Fruit fly (Drosophila melanogaster) whole organism, embryonic: Measurements from ENCODE around the gene dgrn.

Source experiments
- Ada2b ChIP-seq: fragments of 200-800 bp; sonication (Bioruptor generic); IDR thresholded peaks from 2 replicates; pipeline ENCODE4 v1.3.6; 2022; ENCODE audit warnings: missing biosample characterization, missing genetic modification characterization
- Adf1 ChIP-seq: fragments of 200-800 bp; sonication (Bioruptor generic); IDR thresholded peaks from 2 replicates; pipeline ENCODE4 v1.3.6; 2022; ENCODE audit warnings: missing biosample characterization, missing genetic modification characterization
- CG10462 ChIP-seq: fragments of 200-800 bp; sonication (Bioruptor generic); optimal IDR thresholded peaks from 2 replicates; lab custom pipeline; 2016; ENCODE audit warnings: missing biosample characterization, missing genetic modification characterization
- CG11085 ChIP-seq: fragments of 200-800 bp; sonication (Bioruptor generic); IDR thresholded peaks from 2 replicates; pipeline ENCODE4 v1.3.6; 2022; ENCODE audit warnings: missing biosample characterization, missing genetic modification characterization
- CG13624 ChIP-seq: fragments of 200-800 bp; sonication (Bioruptor generic); optimal IDR thresholded peaks from 2 replicates; lab custom pipeline; 2016; ENCODE audit warnings: missing biosample characterization, missing genetic modification characterization
- CG14441 ChIP-seq: fragments of 200-800 bp; sonication (Bioruptor generic); IDR thresholded peaks from 2 replicates; pipeline ENCODE4 v1.3.6; 2022; ENCODE audit warnings: missing biosample characterization, missing genetic modification characterization
- CG1603 ChIP-seq: fragments of 200-800 bp; sonication (Bioruptor generic); optimal IDR thresholded peaks from 2 replicates; lab custom pipeline; 2019; ENCODE audit warnings: missing biosample characterization, mild to moderate bottlenecking, missing genetic modification characterization, moderate library complexity
- CG17359 ChIP-seq: fragments of 200-800 bp; sonication (Bioruptor generic); optimal IDR thresholded peaks from 3 replicates; lab custom pipeline; 2018; ENCODE audit warnings: missing biosample characterization, mild to moderate bottlenecking, missing genetic modification characterization, moderate library complexity
- CG17612 ChIP-seq: fragments of 200-800 bp; sonication (Bioruptor generic); IDR thresholded peaks from 2 replicates; pipeline ENCODE4 v1.3.6; 2022; ENCODE audit warnings: missing biosample characterization, missing genetic modification characterization
- CG2202 ChIP-seq: fragments of 200-800 bp; sonication (Bioruptor generic); optimal IDR thresholded peaks from 2 replicates; lab custom pipeline; 2018; ENCODE audit warnings: missing biosample characterization, mild to moderate bottlenecking, missing genetic modification characterization
- CG30020 ChIP-seq: fragments of 200-800 bp; optimal IDR thresholded peaks from 2 replicates; lab custom pipeline; 2019; ENCODE audit warnings: missing biosample characterization, mild to moderate bottlenecking, missing genetic modification characterization, moderate library complexity
- CG31365 ChIP-seq: fragments of 200-800 bp; sonication (Bioruptor generic); optimal IDR thresholded peaks from 2 replicates; lab custom pipeline; 2018; ENCODE audit warnings: missing biosample characterization, mild to moderate bottlenecking, missing genetic modification characterization
- CG32772 ChIP-seq: fragments of 200-800 bp; sonication (Bioruptor generic); IDR thresholded peaks from 2 replicates; pipeline ENCODE4 v1.3.6; 2022; ENCODE audit warnings: missing biosample characterization, missing genetic modification characterization
- CG34376 ChIP-seq: fragments of 200-800 bp; sonication (Bioruptor generic); optimal IDR thresholded peaks from 2 replicates; lab custom pipeline; 2018; ENCODE audit warnings: missing biosample characterization, mild to moderate bottlenecking, missing genetic modification characterization
- CG3847 ChIP-seq: fragments of 200-800 bp; sonication (Bioruptor generic); IDR thresholded peaks from 2 replicates; pipeline ENCODE4 v1.3.6; 2022; ENCODE audit warnings: missing biosample characterization, missing genetic modification characterization
- CG43689 ChIP-seq: fragments of 200-800 bp; sonication (Bioruptor generic); IDR thresholded peaks from 2 replicates; pipeline ENCODE4 v1.3.6; 2022; ENCODE audit warnings: missing biosample characterization, missing genetic modification characterization
- CG4424 ChIP-seq: fragments of 200-800 bp; sonication (Bioruptor generic); optimal IDR thresholded peaks from 3 replicates; lab custom pipeline; 2016; ENCODE audit warnings: missing biosample characterization, missing genetic modification characterization
- CG6254 ChIP-seq: fragments of 200-800 bp; sonication (Bioruptor generic); optimal IDR thresholded peaks from 3 replicates; lab custom pipeline; 2017; ENCODE audit warnings: mild to moderate bottlenecking, missing biosample characterization, missing genetic modification reagents, missing genetic modification characterization
- CG7372 ChIP-seq: fragments of 200-800 bp; sonication (Bioruptor generic); IDR thresholded peaks from 2 replicates; pipeline ENCODE4 v1.3.6; 2022; ENCODE audit warnings: missing biosample characterization, missing genetic modification characterization
- CG7745 ChIP-seq: fragments of 200-800 bp; sonication (Bioruptor generic); optimal IDR thresholded peaks from 2 replicates; lab custom pipeline; 2018; ENCODE audit warnings: missing biosample characterization, mild to moderate bottlenecking, missing genetic modification characterization, moderate library complexity
- CG9727 ChIP-seq: fragments of 200-800 bp; sonication (Bioruptor generic); optimal IDR thresholded peaks from 3 replicates; lab custom pipeline; 2017; ENCODE audit warnings: missing biosample characterization, mild to moderate bottlenecking, missing genetic modification characterization
- CG9797 ChIP-seq: fragments of 200-800 bp; sonication (Bioruptor generic); optimal IDR thresholded peaks from 3 replicates; lab custom pipeline; 2018; ENCODE audit warnings: missing biosample characterization, mild to moderate bottlenecking, missing genetic modification characterization
- CG9876 ChIP-seq: fragments of 200-800 bp; sonication (Bioruptor generic); optimal IDR thresholded peaks from 2 replicates; lab custom pipeline; 2016; ENCODE audit warnings: missing biosample characterization, missing genetic modification characterization
- Dek ChIP-seq: fragments of 200-800 bp; sonication (Bioruptor generic); optimal IDR thresholded peaks from 3 replicates; lab custom pipeline; 2019; ENCODE audit warnings: missing biosample characterization, mild to moderate bottlenecking, missing genetic modification characterization, moderate library complexity
- Dip2 ChIP-seq: fragments of 200-800 bp; sonication (Bioruptor generic); IDR thresholded peaks from 2 replicates; pipeline ENCODE4 v1.3.6; 2022; ENCODE audit warnings: missing biosample characterization, missing genetic modification characterization
- Fer3 ChIP-seq: fragments of 200-800 bp; sonication (Bioruptor generic); optimal IDR thresholded peaks from 2 replicates; lab custom pipeline; 2018; ENCODE audit warnings: missing biosample characterization, mild to moderate bottlenecking, missing genetic modification characterization, moderate library complexity
- H15 ChIP-seq: fragments of 200-800 bp; sonication (Bioruptor generic); IDR thresholded peaks from 3 replicates; pipeline ENCODE4 v1.3.6; 2022; ENCODE audit warnings: missing biosample characterization, missing genetic modification characterization
- HLH54F ChIP-seq: fragments of 200-800 bp; sonication (Bioruptor generic); optimal IDR thresholded peaks from 3 replicates; lab custom pipeline; 2016; ENCODE audit warnings: missing biosample characterization, missing genetic modification characterization
- NFAT ChIP-seq: fragments of 200-800 bp; sonication (Bioruptor generic); IDR thresholded peaks from 2 replicates; pipeline ENCODE4 v1.3.6; 2022; ENCODE audit warnings: missing biosample characterization, missing genetic modification characterization
- Sin3A ChIP-seq: fragments of >200 bp; optimal IDR thresholded peaks from 2 replicates; lab custom pipeline; 2018
- Xbp1 ChIP-seq: fragments of 200-800 bp; sonication (Bioruptor generic); optimal IDR thresholded peaks from 3 replicates; lab custom pipeline; 2016; ENCODE audit warnings: missing biosample characterization, mild to moderate bottlenecking, missing genetic modification characterization
- ato ChIP-seq: fragments of 200-800 bp; sonication (Bioruptor generic); IDR thresholded peaks from 2 replicates; pipeline ENCODE4 v1.3.6; 2022; ENCODE audit warnings: missing biosample characterization, missing genetic modification characterization; ENCODE audit not compliant: partially characterized antibody
- caup ChIP-seq: fragments of 200-800 bp; sonication (Bioruptor generic); optimal IDR thresholded peaks from 3 replicates; lab custom pipeline; 2017; ENCODE audit warnings: missing biosample characterization, mild to moderate bottlenecking, missing genetic modification characterization, moderate library complexity; ENCODE audit not compliant: severe bottlenecking
- chm ChIP-seq: fragments of 200-800 bp; sonication (Bioruptor generic); IDR thresholded peaks from 2 replicates; pipeline ENCODE4 v1.3.6; 2022; ENCODE audit warnings: missing biosample characterization, missing genetic modification characterization
- cwo ChIP-seq: fragments of 200-800 bp; sonication (Bioruptor generic); optimal IDR thresholded peaks from 3 replicates; lab custom pipeline; 2017; ENCODE audit warnings: missing biosample characterization, missing genetic modification characterization, mild to moderate bottlenecking, moderate library complexity, missing genetic modification reagents
- da ChIP-seq: fragments of 200-800 bp; sonication (Bioruptor generic); optimal IDR thresholded peaks from 2 replicates; lab custom pipeline; 2016; ENCODE audit warnings: missing biosample characterization, missing genetic modification characterization
- dysf ChIP-seq: fragments of 200-800 bp; sonication (Bioruptor generic); IDR thresholded peaks from 3 replicates; pipeline ENCODE4 v1.3.6; 2022; ENCODE audit warnings: missing biosample characterization, missing genetic modification characterization
- ftz-f1 ChIP-seq: fragments of 200-800 bp; sonication (Bioruptor generic); optimal IDR thresholded peaks from 2 replicates; lab custom pipeline; 2016; ENCODE audit warnings: missing biosample characterization, missing genetic modification characterization
- ind ChIP-seq: fragments of 200-800 bp; sonication (Bioruptor generic); optimal IDR thresholded peaks from 3 replicates; lab custom pipeline; 2016; ENCODE audit warnings: missing biosample characterization, missing genetic modification characterization
- inv ChIP-seq: fragments of 200-800 bp; sonication (Bioruptor generic); IDR thresholded peaks from 2 replicates; pipeline ENCODE4 v1.3.6; 2022; ENCODE audit warnings: missing biosample characterization, missing genetic modification characterization; ENCODE audit not compliant: partially characterized antibody
- kah ChIP-seq: fragments of 200-800 bp; sonication (Bioruptor generic); optimal IDR thresholded peaks from 2 replicates; lab custom pipeline; 2018; ENCODE audit warnings: missing biosample characterization, mild to moderate bottlenecking, missing genetic modification characterization
- klu ChIP-seq: fragments of 200-800 bp; sonication (Bioruptor generic); IDR thresholded peaks from 2 replicates; pipeline ENCODE4 v1.3.6; 2022; ENCODE audit warnings: missing biosample characterization, missing genetic modification characterization
- lab ChIP-seq: fragments of 200-800 bp; sonication (Bioruptor generic); optimal IDR thresholded peaks from 3 replicates; lab custom pipeline; 2017; ENCODE audit warnings: missing biosample characterization, missing genetic modification characterization, mild to moderate bottlenecking, moderate library complexity, missing genetic modification reagents
- luna ChIP-seq: fragments of 200-800 bp; sonication (Bioruptor generic); optimal IDR thresholded peaks from 2 replicates; lab custom pipeline; 2016; ENCODE audit warnings: missing biosample characterization, missing genetic modification characterization
- onecut ChIP-seq: fragments of 200-800 bp; sonication (Bioruptor generic); IDR thresholded peaks from 2 replicates; pipeline ENCODE4 v1.3.6; 2022; ENCODE audit warnings: missing biosample characterization, missing genetic modification characterization
- rib ChIP-seq: fragments of 200-800 bp; sonication (Bioruptor generic); IDR thresholded peaks from 2 replicates; pipeline ENCODE4 v1.3.6; 2022; ENCODE audit warnings: missing biosample characterization, missing genetic modification characterization
- sisA ChIP-seq: fragments of 200-800 bp; sonication (Bioruptor generic); IDR thresholded peaks from 2 replicates; pipeline ENCODE4 v1.3.6; 2022; ENCODE audit warnings: missing biosample characterization, missing genetic modification characterization
- tap ChIP-seq: fragments of 200-800 bp; optimal IDR thresholded peaks from 3 replicates; lab custom pipeline; 2019; ENCODE audit warnings: missing biosample characterization, mild to moderate bottlenecking, missing genetic modification characterization, moderate library complexity
- tll ChIP-seq, 2 experiments: fragments of 200-800 bp in 1 of 2; fragments of >200 bp in 1 of 2; sonication (Bioruptor generic) in 1 of 2; optimal IDR thresholded peaks; 2 replicates each; lab custom pipeline; 2017 to 2019; ENCODE audit warnings: missing biosample characterization in 2 of 2, missing genetic modification characterization in 2 of 2, mild to moderate bottlenecking in 1 of 2, moderate library complexity in 1 of 2
- unc-4 ChIP-seq: fragments of 200-800 bp; sonication (Bioruptor generic); IDR thresholded peaks from 2 replicates; pipeline ENCODE4 v1.3.6; 2022; ENCODE audit warnings: missing biosample characterization, missing genetic modification characterization; ENCODE audit not compliant: partially characterized antibody
- z ChIP-seq: fragments of 200-800 bp; sonication (Bioruptor generic); IDR thresholded peaks from 3 replicates; pipeline ENCODE4 v1.3.6; 2022; ENCODE audit warnings: missing biosample characterization, missing genetic modification characterization

The dgrn gene

dm6 chr3R:5824456-5824855, at the start of gene dgrn, which contains the start of gene Sec20 (continued):
- TF ChIP-seq CG10462 (GFP tag; lab: Kevin White, UChicago) (peak; percentile 31), luna (no peak), rib (no peak), NFAT (peak; percentile 74), lab (peak; percentile 71), unc-4 (GFP tag; lab: Robert Waterston, UW) (peak; percentile 95), Dek (tag; lab: Kevin White, UChicago) (peak; percentile 62), CG7372 (GFP tag; lab: Robert Waterston, UW) (no peak), Fer3 (tag; lab: Kevin White, UChicago) (peak; percentile 56), CG30020 (tag; lab: Kevin White, UChicago) (peak; percentile 78), CG32772 (GFP tag; lab: Robert Waterston, UW) (peak; percentile 50; the same call in 1 of the 2 replicates), ato (GFP tag; lab: Robert Waterston, UW) (peak; percentile 80; the same call in 1 of the 2 replicates), z (no peak), CG7745 (tag; lab: Kevin White, UChicago) (no peak), CG43689 (no peak), CG9876 (GFP tag; lab: Kevin White, UChicago) (no peak), CG14441 (GFP tag; lab: Robert Waterston, UW) (no peak), CG9797 (peak; percentile 29), Ada2b (GFP tag; lab: Robert Waterston, UW) (peak; percentile 33; the same call in 1 of the 2 replicates), H15 (GFP tag; lab: Robert Waterston, UW) (no peak; the same call in 2 of the 3 replicates), onecut (peak; percentile 41), ind (GFP tag; lab: Kevin White, UChicago) (peak; percentile 70), CG13624 (peak; percentile 25), HLH54F (GFP tag; lab: Kevin White, UChicago) (peak; percentile 23), CG17359 (peak; percentile 29), Sin3A (lab: Kevin White, UChicago) (peak; percentile 40), sisA (peak; percentile 60), klu (GFP tag; lab: Robert Waterston, UW) (no peak; the same call in 1 of the 2 replicates), Xbp1 (GFP tag; lab: Kevin White, UChicago) (peak; percentile 82), CG9727 (GFP tag; lab: Kevin White, UChicago) (peak; percentile 57), CG11085 (GFP tag; lab: Robert Waterston, UW) (no peak), caup (GFP tag; lab: Kevin White, UChicago) (peak; percentile 54), Dip2 (no peak), chm (no peak), CG34376 (peak; percentile 1), CG1603 (tag; lab: Kevin White, UChicago) (peak; percentile 41), dysf (GFP tag; lab: Robert Waterston, UW) (peak; percentile 46; the same call in 1 of the 3 replicates), da (GFP tag; lab: Kevin White, UChicago) (no peak), Adf1 (GFP tag; lab: Robert Waterston, UW) (peak; percentile 45), kah (GFP tag; lab: Kevin White, UChicago) (no peak), CG6254 (no peak), CG3847 (GFP tag; lab: Robert Waterston, UW) (peak; percentile 77), tll (GFP tag; optimal IDR thresholded peaks at IDR 0.05; lab: Kevin White, UChicago) (no peak), CG31365 (tag; lab: Kevin White, UChicago) (no peak), tap (tag; lab: Kevin White, UChicago) (no peak), inv (GFP tag; lab: Robert Waterston, UW) (peak; percentile 96), CG17612 (no peak), ftz-f1 (no peak), CG4424 (GFP tag; lab: Kevin White, UChicago) (peak; percentile 74), cwo (GFP tag; lab: Kevin White, UChicago) (peak; percentile 31), CG2202 (tag; lab: Kevin White, UChicago) (peak; percentile 37)
